Fruit fly (Drosophila melanogaster) whole organism, adult: ENCODE data around the gene CG7916.

Experiments used
- Crg-1 ChIP-seq: fragments of 200-800 bp; sonication (Bioruptor generic); optimal IDR thresholded peaks from 2 replicates; lab custom pipeline; 2016; ENCODE audit warnings: missing biosample characterization, missing genetic modification characterization
- bab1 ChIP-seq: fragments of 200-800 bp; sonication (Bioruptor generic); optimal IDR thresholded peaks from 3 replicates; lab custom pipeline; 2019; ENCODE audit warnings: missing biosample characterization, mild to moderate bottlenecking, missing genetic modification characterization, moderate library complexity
- cnc ChIP-seq, 2 experiments: fragments of >200 bp; optimal IDR thresholded peaks; 2 replicates each; lab custom pipeline; 2017
- tj ChIP-seq: fragments of 200-800 bp; sonication (Bioruptor generic); optimal IDR thresholded peaks from 3 replicates; lab custom pipeline; 2017; ENCODE audit warnings: missing biosample characterization, mild to moderate bottlenecking, missing genetic modification characterization, moderate library complexity

- TF ChIP-seq tj (GFP tag; lab: Kevin White, UChicago) (no peak), bab1 (GFP tag; lab: Kevin White, UChicago) (no peak), Crg-1 (GFP tag; lab: Kevin White, UChicago) (no peak), cnc (optimal IDR thresholded peaks at IDR 0.05; lab: Kevin White, UChicago) (no peak)
These were observed 42.6 kb upstream of the CG7916 start for dm6 chr2L:13803805-13804560.
